Worm (Caenorhabditis elegans) whole organism, late embryonic: ENCODE data around the gene ipla-1.

Experiments
- K02D7.2 ChIP-seq: sonication (generic microtip); optimal IDR thresholded peaks from 2 replicates; lab custom pipeline; 2017; ENCODE audit warnings: mild to moderate bottlenecking, missing genetic modification characterization, missing compliant biosample characterization
- K09A11.1 ChIP-seq: sonication (generic microtip); optimal IDR thresholded peaks from 2 replicates; lab custom pipeline; 2017; ENCODE audit warnings: antibody characterized with exemption, mild to moderate bottlenecking, missing genetic modification characterization, missing compliant biosample characterization; ENCODE audit not compliant: insufficient read depth
- T23F11.4 ChIP-seq: fragments of 200-800 bp; sonication (Bioruptor generic); optimal IDR thresholded peaks from 2 replicates; lab custom pipeline; 2018; ENCODE audit warnings: mild to moderate bottlenecking, missing genetic modification characterization, missing compliant biosample characterization
- Y22D7AL.16 ChIP-seq: sonication (generic microtip); optimal IDR thresholded peaks from 2 replicates; lab custom pipeline; 2016; ENCODE audit warnings: missing genetic modification characterization, missing compliant biosample characterization
- ceh-18 ChIP-seq: sonication (generic microtip); optimal IDR thresholded peaks from 2 replicates; lab custom pipeline; 2016; ENCODE audit warnings: missing genetic modification characterization, missing compliant biosample characterization
- ceh-19 ChIP-seq: fragments of 200-800 bp; sonication (Bioruptor generic); optimal IDR thresholded peaks from 2 replicates; lab custom pipeline; 2018; ENCODE audit warnings: mild to moderate bottlenecking, missing genetic modification characterization, missing compliant biosample characterization
- ceh-22 ChIP-seq: sonication (generic microtip); optimal IDR thresholded peaks from 2 replicates; lab custom pipeline; 2017; ENCODE audit warnings: missing biosample characterization, missing genetic modification characterization
- ceh-24 ChIP-seq: sonication (generic microtip); optimal IDR thresholded peaks from 2 replicates; lab custom pipeline; 2016; ENCODE audit warnings: mild to moderate bottlenecking, missing genetic modification characterization, missing compliant biosample characterization
- ceh-30 ChIP-seq: fragments of 150-350 bp; optimal IDR thresholded peaks from 2 replicates; lab custom pipeline; 2014; ENCODE audit warnings: missing biosample characterization, missing genetic modification characterization
- ceh-31 ChIP-seq: sonication (generic microtip); optimal IDR thresholded peaks from 2 replicates; lab custom pipeline; 2016; ENCODE audit warnings: missing genetic modification characterization, missing compliant biosample characterization
- ceh-34 ChIP-seq: sonication (generic microtip); optimal IDR thresholded peaks from 2 replicates; lab custom pipeline; 2016; ENCODE audit warnings: mild to moderate bottlenecking, missing genetic modification characterization, missing compliant biosample characterization
- ceh-45 ChIP-seq: fragments of 200-800 bp; sonication (Bioruptor generic); IDR thresholded peaks from 2 replicates; pipeline ENCODE4 v1.3.6; 2022; ENCODE audit warnings: missing genetic modification reagents, missing genetic modification characterization, missing compliant biosample characterization
- ceh-48 ChIP-seq: sonication (generic microtip); optimal IDR thresholded peaks from 2 replicates; lab custom pipeline; 2016; ENCODE audit warnings: missing genetic modification characterization, inconsistent platforms, missing compliant biosample characterization
- che-1 ChIP-seq: sonication (generic microtip); optimal IDR thresholded peaks from 2 replicates; lab custom pipeline; 2016; ENCODE audit warnings: mild to moderate bottlenecking, missing genetic modification characterization, missing compliant biosample characterization
- dmd-4 ChIP-seq: sonication (generic microtip); optimal IDR thresholded peaks from 2 replicates; lab custom pipeline; 2016; ENCODE audit warnings: borderline replicate concordance, missing genetic modification characterization, missing compliant biosample characterization
- elt-2 ChIP-seq: sonication (generic microtip); optimal IDR thresholded peaks from 2 replicates; lab custom pipeline; 2016; ENCODE audit warnings: missing genetic modification reagents, missing genetic modification characterization, missing compliant biosample characterization
- elt-4 ChIP-seq: sonication (generic microtip); optimal IDR thresholded peaks from 2 replicates; lab custom pipeline; 2016; ENCODE audit warnings: missing genetic modification characterization, missing compliant biosample characterization
- eyg-1 ChIP-seq: sonication (generic microtip); optimal IDR thresholded peaks from 2 replicates; lab custom pipeline; 2016; ENCODE audit warnings: missing genotype, missing genetic modification characterization, missing compliant biosample characterization
- fax-1 ChIP-seq: sonication (generic microtip); optimal IDR thresholded peaks from 2 replicates; lab custom pipeline; 2016; ENCODE audit warnings: missing genotype, missing genetic modification characterization, missing compliant biosample characterization
- gmeb-2 ChIP-seq: sonication (generic microtip); optimal IDR thresholded peaks from 2 replicates; lab custom pipeline; 2016; ENCODE audit warnings: missing genetic modification characterization, inconsistent platforms, missing compliant biosample characterization
- hlh-13 ChIP-seq: fragments of 200-800 bp; sonication (Bioruptor generic); optimal IDR thresholded peaks from 2 replicates; lab custom pipeline; 2018; ENCODE audit warnings: mild to moderate bottlenecking, missing genetic modification characterization, missing compliant biosample characterization
- hlh-15 ChIP-seq: sonication (generic microtip); optimal IDR thresholded peaks from 2 replicates; lab custom pipeline; 2016; ENCODE audit warnings: missing genetic modification characterization, missing compliant biosample characterization
- hlh-30 ChIP-seq: sonication (generic microtip); optimal IDR thresholded peaks from 2 replicates; lab custom pipeline; 2017; ENCODE audit warnings: antibody characterized with exemption, missing genetic modification characterization, missing compliant biosample characterization; ENCODE audit not compliant: insufficient read depth
- mec-3 ChIP-seq: sonication (generic microtip); optimal IDR thresholded peaks from 2 replicates; lab custom pipeline; 2016; ENCODE audit warnings: borderline replicate concordance, missing genetic modification characterization, missing compliant biosample characterization
- nfya-1 ChIP-seq: sonication (generic microtip); optimal IDR thresholded peaks from 2 replicates; lab custom pipeline; 2017; ENCODE audit warnings: missing genetic modification characterization, mild to moderate bottlenecking, missing compliant biosample characterization, antibody characterized with exemption, moderate library complexity
- nhr-11 ChIP-seq: fragments of 150-350 bp; optimal IDR thresholded peaks from 2 replicates; lab custom pipeline; 2014; ENCODE audit warnings: missing biosample characterization, missing genetic modification characterization
- npax-4 ChIP-seq: sonication (generic microtip); optimal IDR thresholded peaks from 2 replicates; lab custom pipeline; 2016; ENCODE audit warnings: missing genetic modification characterization, missing compliant biosample characterization
- odd-2 ChIP-seq: sonication (generic microtip); optimal IDR thresholded peaks from 2 replicates; lab custom pipeline; 2017; ENCODE audit warnings: antibody characterized with exemption, mild to moderate bottlenecking, missing genetic modification characterization, missing compliant biosample characterization
- pag-3 ChIP-seq: sonication (generic microtip); optimal IDR thresholded peaks from 2 replicates; lab custom pipeline; 2016; ENCODE audit warnings: missing compliant biosample characterization, missing genetic modification characterization, borderline replicate concordance
- pat-9 ChIP-seq: fragments of 200-800 bp; sonication (Bioruptor generic); optimal IDR thresholded peaks from 2 replicates; lab custom pipeline; 2018; ENCODE audit warnings: mild to moderate bottlenecking, missing genetic modification characterization, moderate library complexity, missing compliant biosample characterization
- sdc-2 ChIP-seq: sonication (generic microtip); optimal IDR thresholded peaks from 2 replicates; lab custom pipeline; 2016; ENCODE audit warnings: missing genotype, missing genetic modification characterization, missing compliant biosample characterization
- sox-4 ChIP-seq: sonication (generic microtip); optimal IDR thresholded peaks from 2 replicates; lab custom pipeline; 2017; ENCODE audit warnings: mild to moderate bottlenecking, missing genetic modification characterization, inconsistent platforms, missing compliant biosample characterization
- tbx-2 ChIP-seq: sonication (generic microtip); optimal IDR thresholded peaks from 2 replicates; lab custom pipeline; 2016; ENCODE audit warnings: missing genetic modification characterization, missing compliant biosample characterization
- tbx-7 ChIP-seq: sonication (generic microtip); optimal IDR thresholded peaks from 2 replicates; lab custom pipeline; 2016; ENCODE audit warnings: missing genotype, missing genetic modification characterization, missing compliant biosample characterization
- ttx-3 ChIP-seq: sonication (generic microtip); optimal IDR thresholded peaks from 2 replicates; lab custom pipeline; 2016; ENCODE audit warnings: missing genetic modification reagents, missing genetic modification characterization, missing compliant biosample characterization
- unc-3 ChIP-seq, 2 experiments: fragments of 200-800 bp in 1 of 2; sonication (Bioruptor generic) in 1 of 2; sonication (generic microtip) in 1 of 2; conservative IDR thresholded peaks in 1 of 2; optimal IDR thresholded peaks in 1 of 2; 2 replicates each; pipeline versions ENCODE4 v1.3.6 to Lab custom; 2016 to 2022; ENCODE audit warnings: missing compliant biosample characterization in 2 of 2, missing genetic modification characterization in 2 of 2, missing genetic modification reagents in 1 of 2
- unc-86 ChIP-seq: sonication (generic microtip); optimal IDR thresholded peaks from 2 replicates; lab custom pipeline; 2016; ENCODE audit warnings: missing genetic modification characterization, missing compliant biosample characterization

ipla-1 gene

ce11 chrII:4603035-4603434, 1.9 kb upstream of the ipla-1 start, which contains the start of gene F35D11.4 (continued):
- TF ChIP-seq sdc-2 (tag; lab: Kevin White, UChicago) (no peak), sox-4 (tag; lab: Kevin White, UChicago) (no peak), ceh-31 (tag; lab: Kevin White, UChicago) (peak; percentile 94), tbx-7 (tag; lab: Kevin White, UChicago) (peak; percentile 87), hlh-15 (tag; lab: Kevin White, UChicago) (no peak), unc-3 (GFP tag; conservative IDR thresholded peaks at IDR 0.05; lab: Robert Waterston, UW) (no peak), unc-3 (tag; optimal IDR thresholded peaks at IDR 0.05; lab: Kevin White, UChicago) (no peak), che-1 (no peak), pag-3 (tag; lab: Kevin White, UChicago) (no peak), ceh-48 (tag; lab: Kevin White, UChicago) (no peak), ceh-22 (tag; lab: Kevin White, UChicago) (no peak), unc-86 (tag; lab: Kevin White, UChicago) (no peak), hlh-30 (tag; lab: Kevin White, UChicago) (no peak), gmeb-2 (no peak), nhr-11 (tag; lab: Kevin White, UChicago) (no peak), ceh-18 (tag; lab: Kevin White, UChicago) (no peak), Y22D7AL.16 (tag; lab: Kevin White, UChicago) (no peak), dmd-4 (tag; lab: Kevin White, UChicago) (no peak), pat-9 (tag; lab: Kevin White, UChicago) (no peak), ceh-30 (tag; lab: Kevin White, UChicago) (no peak), ceh-19 (no peak), elt-2 (tag; lab: Kevin White, UChicago) (peak; percentile 76), K02D7.2 (tag; lab: Kevin White, UChicago) (no peak), ceh-24 (tag; lab: Kevin White, UChicago) (no peak), T23F11.4 (GFP tag; lab: Kevin White, UChicago) (no peak), elt-4 (tag; lab: Kevin White, UChicago) (no peak), mec-3 (no peak), odd-2 (tag; lab: Kevin White, UChicago) (no peak), fax-1 (peak; percentile 50)

ce11 chrII:4602533-4602932, 1.4 kb upstream of the ipla-1 start, which contains the start of gene coa-3:
TSS of gene coa-3 (minus strand) at chrII:4602633.
- TF ChIP-seq sox-4 (tag; lab: Kevin White, UChicago) (no peak), ceh-18 (tag; lab: Kevin White, UChicago) (no peak), eyg-1 (no peak), ceh-34 (tag; lab: Kevin White, UChicago) (no peak), pat-9 (tag; lab: Kevin White, UChicago) (no peak), ceh-45 (no peak), Y22D7AL.16 (tag; lab: Kevin White, UChicago) (no peak), unc-3 (GFP tag; conservative IDR thresholded peaks at IDR 0.05; lab: Robert Waterston, UW) (no peak), unc-3 (tag; optimal IDR thresholded peaks at IDR 0.05; lab: Kevin White, UChicago) (no peak), ceh-31 (tag; lab: Kevin White, UChicago) (no peak), npax-4 (no peak), ttx-3 (no peak), tbx-2 (tag; lab: Kevin White, UChicago) (no peak), K09A11.1 (tag; lab: Kevin White, UChicago) (no peak)

ce11 chrII:4600818-4601217, 338 bp downstream of the ipla-1 start:
- TF ChIP-seq nfya-1 (tag; lab: Kevin White, UChicago) = peak; percentile 84
- TF ChIP-seq hlh-13 (GFP tag; lab: Kevin White, UChicago) = no peak
